Worm (Caenorhabditis elegans) whole organism, L4/young adult: ENCODE measurements around the gene nhr-254.

Experiments
- W03F9.2 ChIP-seq: fragments of 150-350 bp; optimal IDR thresholded peaks from 2 replicates; lab custom pipeline; 2014; ENCODE audit warnings: missing biosample characterization, missing genetic modification characterization
- dao-5 ChIP-seq: sonication (generic microtip); optimal IDR thresholded peaks from 2 replicates; lab custom pipeline; 2016; ENCODE audit warnings: missing genotype, missing genetic modification characterization, moderate library complexity, missing compliant biosample characterization

DNA sequence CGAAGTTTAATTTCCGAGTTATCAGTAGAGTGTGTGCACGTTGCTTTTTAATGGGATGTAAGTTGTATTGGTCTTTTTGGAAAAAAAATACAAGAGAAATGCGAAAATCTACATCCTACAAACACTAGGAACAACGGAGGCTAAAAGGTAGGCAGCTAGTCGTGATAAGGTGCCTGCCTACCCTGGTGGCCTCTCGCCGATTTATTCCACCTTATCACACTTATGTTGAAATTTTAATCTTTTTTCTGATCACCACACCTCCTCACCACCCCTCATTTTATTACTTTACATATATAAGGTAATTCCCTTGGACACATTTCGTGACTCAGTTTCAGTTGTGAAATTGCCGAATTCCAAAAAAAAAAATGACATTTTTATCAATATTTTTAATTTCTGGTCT, 29.7 kb downstream of the nhr-254 start, which contains the start of gene dod-20:
- TF ChIP-seq W03F9.2 (tag; lab: Kevin White, UChicago) (no peak), dao-5 (tag; lab: Kevin White, UChicago) (no peak)
